Fruit fly (Drosophila melanogaster) whole organism, embryonic: ENCODE results near the gene Naa80.
A peak's percentile ranks its signal among the peaks of the same experiment; 100 is the strongest.

Source experiments
- BEAF-32 ChIP-seq: fragments of 200-800 bp; sonication (Bioruptor generic); optimal IDR thresholded peaks from 3 replicates; lab custom pipeline; 2017; ENCODE audit warnings: missing biosample characterization, missing genetic modification characterization, mild to moderate bottlenecking, moderate library complexity, missing genetic modification reagents
- CG10209 ChIP-seq: fragments of 200-800 bp; sonication (Bioruptor generic); optimal IDR thresholded peaks from 3 replicates; lab custom pipeline; 2017; ENCODE audit warnings: missing biosample characterization, mild to moderate bottlenecking, missing genetic modification characterization, missing genetic modification reagents
- CG11696 ChIP-seq: fragments of 200-800 bp; sonication (Bioruptor generic); IDR thresholded peaks from 2 replicates; pipeline ENCODE4 v1.3.6; 2022; ENCODE audit warnings: missing biosample characterization, missing genetic modification characterization
- CG12299 ChIP-seq: fragments of 200-800 bp; sonication (Bioruptor generic); optimal IDR thresholded peaks from 2 replicates; lab custom pipeline; 2018; ENCODE audit warnings: missing biosample characterization, mild to moderate bottlenecking, missing genetic modification characterization
- CG14014 ChIP-seq: fragments of 200-800 bp; sonication (Bioruptor generic); IDR thresholded peaks from 2 replicates; pipeline ENCODE4 v1.3.6; 2022; ENCODE audit warnings: missing biosample characterization, missing genetic modification characterization
- CG14050 ChIP-seq: fragments of 200-800 bp; sonication (Bioruptor generic); IDR thresholded peaks from 3 replicates; pipeline ENCODE4 v1.3.6; 2022; ENCODE audit warnings: missing biosample characterization, missing genetic modification characterization
- CG15601 ChIP-seq: fragments of 200-800 bp; sonication (Bioruptor generic); optimal IDR thresholded peaks from 3 replicates; lab custom pipeline; 2019; ENCODE audit warnings: missing biosample characterization, mild to moderate bottlenecking, missing genetic modification characterization, moderate library complexity
- CG1602 ChIP-seq: fragments of 200-800 bp; sonication (Bioruptor generic); optimal IDR thresholded peaks from 3 replicates; lab custom pipeline; 2016; ENCODE audit warnings: missing biosample characterization, missing genetic modification characterization
- CG18262 ChIP-seq: fragments of 200-800 bp; optimal IDR thresholded peaks from 3 replicates; lab custom pipeline; 2019; ENCODE audit warnings: missing biosample characterization, mild to moderate bottlenecking, missing genetic modification characterization, moderate library complexity
- CG2120 ChIP-seq: fragments of 200-800 bp; sonication (Bioruptor generic); optimal IDR thresholded peaks from 3 replicates; lab custom pipeline; 2016; ENCODE audit warnings: missing biosample characterization, missing genetic modification characterization
- CG2712 ChIP-seq: fragments of 200-800 bp; optimal IDR thresholded peaks from 3 replicates; lab custom pipeline; 2019; ENCODE audit warnings: missing biosample characterization, mild to moderate bottlenecking, missing genetic modification characterization, moderate library complexity
- CG2875 ChIP-seq: fragments of 200-800 bp; sonication (Bioruptor generic); optimal IDR thresholded peaks from 2 replicates; lab custom pipeline; 2017; ENCODE audit warnings: missing biosample characterization, mild to moderate bottlenecking, missing genetic modification characterization, missing genetic modification reagents
- CG31388 ChIP-seq: fragments of 200-800 bp; sonication (Bioruptor generic); optimal IDR thresholded peaks from 2 replicates; lab custom pipeline; 2016; ENCODE audit warnings: missing biosample characterization, missing genetic modification characterization
- CG3407 ChIP-seq: fragments of 200-800 bp; sonication (Bioruptor generic); optimal IDR thresholded peaks from 2 replicates; lab custom pipeline; 2018; ENCODE audit warnings: missing biosample characterization, mild to moderate bottlenecking, missing genetic modification characterization
- CG34224 ChIP-seq: fragments of 200-800 bp; sonication (Bioruptor generic); IDR thresholded peaks from 3 replicates; pipeline ENCODE4 v1.3.6; 2022; ENCODE audit warnings: missing biosample characterization, missing genetic modification characterization; ENCODE audit not compliant: partially characterized antibody
- CG3726 ChIP-seq: fragments of 200-800 bp; sonication (Bioruptor generic); IDR thresholded peaks from 3 replicates; pipeline ENCODE4, ENCODE4 v1.3.6; 2022; ENCODE audit warnings: missing biosample characterization, missing genetic modification characterization
- CG3838 ChIP-seq: fragments of 200-800 bp; sonication (Bioruptor generic); optimal IDR thresholded peaks from 3 replicates; lab custom pipeline; 2016; ENCODE audit warnings: missing biosample characterization, missing genetic modification characterization
- CG3847 ChIP-seq: fragments of 200-800 bp; sonication (Bioruptor generic); IDR thresholded peaks from 2 replicates; pipeline ENCODE4 v1.3.6; 2022; ENCODE audit warnings: missing biosample characterization, missing genetic modification characterization
- CG3995 ChIP-seq: fragments of 200-800 bp; sonication (Bioruptor generic); optimal IDR thresholded peaks from 3 replicates; lab custom pipeline; 2016; ENCODE audit warnings: missing biosample characterization, missing genetic modification characterization
- CG4404 ChIP-seq: fragments of 200-800 bp; sonication (Bioruptor generic); IDR thresholded peaks from 2 replicates; pipeline ENCODE4 v1.3.6; 2022; ENCODE audit warnings: missing biosample characterization, missing genetic modification characterization
- CG7271 ChIP-seq: fragments of 200-800 bp; sonication (Bioruptor generic); optimal IDR thresholded peaks from 2 replicates; lab custom pipeline; 2018; ENCODE audit warnings: missing biosample characterization, mild to moderate bottlenecking, missing genetic modification characterization, moderate library complexity
- CG7357 ChIP-seq: fragments of 200-800 bp; sonication (Bioruptor generic); IDR thresholded peaks from 3 replicates; pipeline ENCODE4 v1.3.6; 2022; ENCODE audit warnings: missing biosample characterization, missing genetic modification characterization
- CG7786 ChIP-seq: fragments of 200-800 bp; sonication (Bioruptor generic); optimal IDR thresholded peaks from 2 replicates; lab custom pipeline; 2016; ENCODE audit warnings: missing biosample characterization, missing genetic modification characterization
- CG9609 ChIP-seq: fragments of 200-800 bp; sonication (Bioruptor generic); optimal IDR thresholded peaks from 3 replicates; lab custom pipeline; 2016; ENCODE audit warnings: missing biosample characterization, missing genetic modification characterization
- CG9876 ChIP-seq: fragments of 200-800 bp; sonication (Bioruptor generic); optimal IDR thresholded peaks from 2 replicates; lab custom pipeline; 2016; ENCODE audit warnings: missing biosample characterization, missing genetic modification characterization
- Deaf1 ChIP-seq: fragments of 200-800 bp; optimal IDR thresholded peaks from 3 replicates; lab custom pipeline; 2019; ENCODE audit warnings: missing biosample characterization, mild to moderate bottlenecking, missing genetic modification characterization, moderate library complexity
- Dref ChIP-seq: fragments of 200-800 bp; sonication (Bioruptor generic); IDR thresholded peaks from 2 replicates; pipeline ENCODE4 v1.3.6; 2022; ENCODE audit warnings: missing biosample characterization, missing genetic modification characterization
- HLH4C ChIP-seq: fragments of 200-800 bp; sonication (Bioruptor generic); IDR thresholded peaks from 3 replicates; pipeline ENCODE4 v1.3.6; 2022; ENCODE audit warnings: missing biosample characterization, missing genetic modification characterization; ENCODE audit not compliant: partially characterized antibody
- Hmx ChIP-seq: fragments of 200-800 bp; sonication (Bioruptor generic); optimal IDR thresholded peaks from 2 replicates; lab custom pipeline; 2016; ENCODE audit warnings: missing biosample characterization, missing genetic modification characterization
- Kr ChIP-seq: fragments of 200-800 bp; sonication (Bioruptor generic); optimal IDR thresholded peaks from 2 replicates; lab custom pipeline; 2017; ENCODE audit warnings: missing biosample characterization, mild to moderate bottlenecking, missing genetic modification characterization
- Med ChIP-seq: fragments of 200-800 bp; sonication (Bioruptor generic); peaks from one replicate; lab custom pipeline; 2016; ENCODE audit warnings: missing biosample characterization, missing genetic modification characterization, mild to moderate bottlenecking, inconsistent platforms, moderate library complexity
- Nf-YA ChIP-seq: fragments of 200-800 bp; sonication (Bioruptor generic); IDR thresholded peaks from 2 replicates; pipeline ENCODE4 v1.3.6; 2022; ENCODE audit warnings: missing biosample characterization, missing genetic modification characterization
- Tbp ChIP-seq: fragments of >200 bp; optimal IDR thresholded peaks from 2 replicates; lab custom pipeline; 2018; ENCODE audit warnings: missing biosample characterization, missing genetic modification characterization
- YL-1 ChIP-seq: fragments of 200-800 bp; sonication (Bioruptor generic); optimal IDR thresholded peaks from 3 replicates; lab custom pipeline; 2017; ENCODE audit warnings: missing biosample characterization, mild to moderate bottlenecking, missing genetic modification characterization
- abd-A ChIP-seq: fragments of 200-800 bp; sonication (Bioruptor generic); optimal IDR thresholded peaks from 3 replicates; lab custom pipeline; 2019; ENCODE audit warnings: missing biosample characterization, mild to moderate bottlenecking, missing genetic modification characterization, moderate library complexity
- corto ChIP-seq: fragments of 200-800 bp; sonication (Bioruptor generic); optimal IDR thresholded peaks from 2 replicates; lab custom pipeline; 2016; ENCODE audit warnings: missing biosample characterization, mild to moderate bottlenecking, missing genetic modification characterization, moderate library complexity
- dysf ChIP-seq: fragments of 200-800 bp; sonication (Bioruptor generic); IDR thresholded peaks from 3 replicates; pipeline ENCODE4 v1.3.6; 2022; ENCODE audit warnings: missing biosample characterization, missing genetic modification characterization
- ems ChIP-seq: fragments of 200-800 bp; sonication (Bioruptor generic); optimal IDR thresholded peaks from 3 replicates; lab custom pipeline; 2016; ENCODE audit warnings: missing biosample characterization, missing genetic modification characterization
- fd3F ChIP-seq: fragments of 200-800 bp; sonication (Bioruptor generic); optimal IDR thresholded peaks from 2 replicates; lab custom pipeline; 2018; ENCODE audit warnings: missing biosample characterization, mild to moderate bottlenecking, missing genetic modification characterization, moderate library complexity
- ham ChIP-seq: fragments of 200-800 bp; sonication (Bioruptor generic); IDR thresholded peaks from 2 replicates; pipeline ENCODE4 v1.3.6; 2022; ENCODE audit warnings: missing biosample characterization, missing genetic modification characterization
- ind ChIP-seq: fragments of 200-800 bp; sonication (Bioruptor generic); optimal IDR thresholded peaks from 3 replicates; lab custom pipeline; 2016; ENCODE audit warnings: missing biosample characterization, missing genetic modification characterization
- insv ChIP-seq, 2 experiments: fragments of 200-800 bp; sonication (Bioruptor generic); optimal IDR thresholded peaks; 3 replicates each; lab custom pipeline; 2016 to 2018; ENCODE audit warnings: missing biosample characterization in 2 of 2, missing genetic modification characterization in 2 of 2
- maf-S ChIP-seq: fragments of 200-800 bp; sonication (Bioruptor generic); optimal IDR thresholded peaks from 2 replicates; lab custom pipeline; 2016; ENCODE audit warnings: missing biosample characterization, missing genetic modification characterization
- pita ChIP-seq: fragments of 200-800 bp; sonication (Bioruptor generic); optimal IDR thresholded peaks from 2 replicates; lab custom pipeline; 2017; ENCODE audit warnings: missing biosample characterization, mild to moderate bottlenecking, missing genetic modification characterization
- pzg ChIP-seq: fragments of 200-800 bp; sonication (Bioruptor generic); optimal IDR thresholded peaks from 3 replicates; lab custom pipeline; 2018; ENCODE audit warnings: missing biosample characterization, mild to moderate bottlenecking, missing genetic modification characterization, moderate library complexity
- ranshi ChIP-seq: fragments of 200-800 bp; sonication (Bioruptor generic); IDR thresholded peaks from 2 replicates; pipeline ENCODE4 v1.3.6; 2022; ENCODE audit warnings: missing biosample characterization, missing genetic modification characterization
- scrt ChIP-seq: fragments of 200-800 bp; sonication (Bioruptor generic); optimal IDR thresholded peaks from 2 replicates; lab custom pipeline; 2018; ENCODE audit warnings: missing biosample characterization, mild to moderate bottlenecking, missing genetic modification characterization, moderate library complexity
- seq ChIP-seq: fragments of 200-800 bp; sonication (Bioruptor generic); IDR thresholded peaks from 2 replicates; pipeline ENCODE4 v1.3.6; 2022; ENCODE audit warnings: missing biosample characterization, missing genetic modification characterization
- slbo ChIP-seq: fragments of 200-800 bp; sonication (Bioruptor generic); IDR thresholded peaks from 2 replicates; pipeline ENCODE4 v1.3.6; 2022; ENCODE audit warnings: missing biosample characterization, missing genetic modification characterization
- vnd ChIP-seq: fragments of 200-800 bp; sonication (Bioruptor generic); IDR thresholded peaks from 3 replicates; pipeline ENCODE4 v1.3.6; 2022; ENCODE audit warnings: missing biosample characterization, missing genetic modification characterization; ENCODE audit not compliant: partially characterized antibody
- zen ChIP-seq: fragments of 200-800 bp; sonication (Bioruptor generic); optimal IDR thresholded peaks from 3 replicates; lab custom pipeline; 2018; ENCODE audit warnings: missing biosample characterization, mild to moderate bottlenecking, missing genetic modification characterization, moderate library complexity

Gene Naa80

dm6 chr3R:9808946-9809545 lies 41.4 kb downstream of the Naa80 start, which contains the start of gene FBXO11 (continued):
- TF ChIP-seq CG2712 (tag; lab: Kevin White, UChicago) (no peak), CG12299 (tag; lab: Kevin White, UChicago) (no peak), CG3995 (GFP tag; lab: Kevin White, UChicago) (no peak), pzg (GFP tag; lab: Kevin White, UChicago) (peak; percentile 88), Deaf1 (no peak), CG31388 (GFP tag; lab: Kevin White, UChicago) (no peak), CG10209 (no peak), Dref (GFP tag; lab: Robert Waterston, UW) (peak; percentile 83), scrt (GFP tag; lab: Kevin White, UChicago) (no peak), CG11696 (GFP tag; lab: Robert Waterston, UW) (no peak), Tbp (GFP tag; lab: Kevin White, UChicago) (no peak), slbo (no peak), CG3407 (no peak), Kr (GFP tag; lab: Kevin White, UChicago) (no peak), CG34224 (peak; percentile 16; the same call in 1 of the 3 replicates), CG7271 (tag; lab: Kevin White, UChicago) (no peak), CG2875 (no peak), fd3F (no peak), CG3847 (GFP tag; lab: Robert Waterston, UW) (no peak), zen (tag; lab: Kevin White, UChicago) (no peak), CG7357 (GFP tag; lab: Robert Waterston, UW) (no peak), ham (no peak), CG14050 (GFP tag; lab: Robert Waterston, UW) (no peak), dysf (GFP tag; lab: Robert Waterston, UW) (no peak), CG3726 (no peak), vnd (GFP tag; lab: Robert Waterston, UW) (0 out of 3 replicates have a peak, but pooled peaks have one; percentile 24), corto (GFP tag; lab: Kevin White, UChicago) (no peak), CG15601 (tag; lab: Kevin White, UChicago) (peak; percentile 45), CG18262 (tag; lab: Kevin White, UChicago) (no peak), Nf-YA (GFP tag; lab: Robert Waterston, UW) (no peak), ems (GFP tag; lab: Kevin White, UChicago) (no peak), CG4404 (GFP tag; lab: Robert Waterston, UW) (no peak), maf-S (no peak), pita (GFP tag; lab: Kevin White, UChicago) (no peak), CG1602 (GFP tag; lab: Kevin White, UChicago) (no peak), ind (GFP tag; lab: Kevin White, UChicago) (no peak), CG9876 (no peak), Med (GFP tag; lab: Kevin White, UChicago) (peak; percentile 80), seq (GFP tag; lab: Robert Waterston, UW) (no peak), YL-1 (GFP tag; lab: Kevin White, UChicago) (peak; percentile 98), Hmx (no peak), CG14014 (GFP tag; lab: Robert Waterston, UW) (no peak; the same call in 1 of the 2 replicates), insv (GFP tag; optimal IDR thresholded peaks at IDR 0.05; lab: Kevin White, UChicago) (peak in 1 of 2 experiments; percentile 15), CG7786 (GFP tag; lab: Kevin White, UChicago) (no peak), CG2120 (GFP tag; lab: Kevin White, UChicago) (no peak), CG3838 (GFP tag; lab: Kevin White, UChicago) (no peak), CG9609 (GFP tag; lab: Kevin White, UChicago) (no peak), ranshi (GFP tag; lab: Robert Waterston, UW) (no peak), HLH4C (GFP tag; lab: Robert Waterston, UW) (peak; percentile 52; the same call in 2 of the 3 replicates), abd-A (tag; lab: Kevin White, UChicago) (no peak), BEAF-32 (GFP tag; lab: Kevin White, UChicago) (peak; percentile 67)
